Worm (Caenorhabditis elegans): ENCODE measurements around the gene grl-14.

- no peak for TF ChIP-seq klf-2 (GFP tag; conservative IDR thresholded peaks at IDR 0.05)
- TF ChIP-seq ref-1 (GFP tag; conservative IDR thresholded peaks at IDR 0.05): no peak
- TF ChIP-seq flt-1 (GFP tag; IDR thresholded peaks at IDR 0.05): no peak
- no peak for TF ChIP-seq cog-1 (tag; optimal IDR thresholded peaks at IDR 0.05)
- TF ChIP-seq med-1 (GFP tag; optimal IDR thresholded peaks at IDR 0.05; ENCODE audit: insufficient read depth): no peak
- TF ChIP-seq tab-1 (GFP tag; IDR thresholded peaks at IDR 0.05): no peak
- no peak for TF ChIP-seq T22C8.4 (GFP tag; IDR thresholded peaks at IDR 0.05)
These were observed 4.2 kb downstream of the grl-14 start, which contains the start of gene num-1 for ce11 chrV:20829511-20829910.
